Worm (Caenorhabditis elegans) whole organism, early embryonic: ENCODE measurements around the gene sre-27.

ENCODE experiments used
- B0310.2 ChIP-seq: sonication (generic microtip); optimal IDR thresholded peaks from 2 replicates; lab custom pipeline; 2016; ENCODE audit warnings: mild to moderate bottlenecking, missing genetic modification characterization, missing compliant biosample characterization
- F13C5.2 ChIP-seq: sonication (generic microtip); optimal IDR thresholded peaks from 2 replicates; lab custom pipeline; 2017; ENCODE audit warnings: mild to moderate bottlenecking, missing genetic modification characterization, inconsistent platforms, missing compliant biosample characterization
- aly-1 ChIP-seq: sonication (generic microtip); optimal IDR thresholded peaks from 2 replicates; lab custom pipeline; 2016; ENCODE audit warnings: missing genetic modification characterization, missing compliant biosample characterization
- ama-1 ChIP-seq: fragments of 150-350 bp; optimal IDR thresholded peaks from 2 replicates; lab custom pipeline; 2014
- ceh-13 ChIP-seq: fragments of 200-800 bp; sonication (Bioruptor generic); optimal IDR thresholded peaks from 2 replicates; lab custom pipeline; 2018; ENCODE audit warnings: mild to moderate bottlenecking, missing genetic modification characterization, missing compliant biosample characterization
- ceh-36 ChIP-seq: sonication (generic microtip); optimal IDR thresholded peaks from 2 replicates; lab custom pipeline; 2016; ENCODE audit warnings: missing genetic modification characterization, inconsistent platforms, missing compliant biosample characterization
- ets-7 ChIP-seq: sonication (generic microtip); optimal IDR thresholded peaks from 2 replicates; lab custom pipeline; 2016; ENCODE audit warnings: missing genotype, missing genetic modification characterization, missing compliant biosample characterization
- flt-1 ChIP-seq: fragments of 200-800 bp; sonication (Bioruptor generic); IDR thresholded peaks from 2 replicates; pipeline ENCODE4 v1.3.6; 2022; ENCODE audit warnings: missing genetic modification characterization, missing compliant biosample characterization
- hmbx-1 ChIP-seq: sonication (generic microtip); optimal IDR thresholded peaks from 2 replicates; lab custom pipeline; 2016; ENCODE audit warnings: mild to moderate bottlenecking, missing genetic modification characterization, missing compliant biosample characterization
- hmg-4 ChIP-seq: fragments of 200-800 bp; sonication (Bioruptor generic); optimal IDR thresholded peaks from 2 replicates; lab custom pipeline; 2018; ENCODE audit warnings: mild to moderate bottlenecking, missing genetic modification characterization, missing compliant biosample characterization
- hnd-1 ChIP-seq: sonication (generic microtip); optimal IDR thresholded peaks from 2 replicates; lab custom pipeline; 2016; ENCODE audit warnings: missing genetic modification characterization, missing compliant biosample characterization
- pes-1 ChIP-seq: fragments of 200-800 bp; sonication (Bioruptor generic); IDR thresholded peaks from 2 replicates; pipeline ENCODE4 v1.3.6; 2022; ENCODE audit warnings: missing genetic modification reagents, missing genetic modification characterization, missing compliant biosample characterization
- scrt-1 ChIP-seq: fragments of 200-800 bp; sonication (Bioruptor generic); IDR thresholded peaks from 2 replicates; pipeline ENCODE4 v1.3.6; 2022; ENCODE audit warnings: missing genetic modification characterization, missing compliant biosample characterization
- sea-1 ChIP-seq: fragments of 200-800 bp; sonication (Bioruptor generic); conservative IDR thresholded peaks from 2 replicates; pipeline ENCODE4 v1.3.6; 2022; ENCODE audit warnings: missing genetic modification characterization, missing compliant biosample characterization
- tbx-11 ChIP-seq: fragments of 200-800 bp; sonication (Bioruptor generic); IDR thresholded peaks from 2 replicates; pipeline ENCODE4 v1.3.6; 2022; ENCODE audit warnings: missing genetic modification characterization, missing compliant biosample characterization
- tbx-37 ChIP-seq: fragments of 200-800 bp; sonication (Bioruptor generic); conservative IDR thresholded peaks from 2 replicates; pipeline ENCODE4 v1.3.6; 2022; ENCODE audit warnings: missing genetic modification reagents, missing genetic modification characterization, missing compliant biosample characterization
- tra-4 ChIP-seq: sonication (generic microtip); optimal IDR thresholded peaks from 2 replicates; lab custom pipeline; 2017; ENCODE audit warnings: missing genetic modification characterization, missing compliant biosample characterization

Gene sre-27

ce11 chrII:12414805-12415204 lies 2.6 kb downstream of the sre-27 start, which contains the start of gene Y57A10C.11:
Gene Y57A10C.11, minus strand, starts transcription at chrII:12414905.
- TF ChIP-seq F13C5.2 (tag; lab: Kevin White, UChicago) (no peak), ceh-13 (GFP tag; lab: Kevin White, UChicago) (no peak), aly-1 (no peak), hnd-1 (no peak), ama-1 (no peak), flt-1 (GFP tag; lab: Robert Waterston, UW) (no peak), hmbx-1 (tag; lab: Kevin White, UChicago) (no peak), tra-4 (tag; lab: Kevin White, UChicago) (no peak), tbx-11 (no peak), ets-7 (tag; lab: Kevin White, UChicago) (no peak), ceh-36 (tag; lab: Kevin White, UChicago) (no peak), sea-1 (GFP tag; lab: Robert Waterston, UW) (no peak), B0310.2 (tag; lab: Kevin White, UChicago) (no peak), scrt-1 (GFP tag; lab: Robert Waterston, UW) (no peak), pes-1 (GFP tag; lab: Robert Waterston, UW) (no peak), hmg-4 (GFP tag; lab: Kevin White, UChicago) (no peak), tbx-37 (no peak)

DNA sequence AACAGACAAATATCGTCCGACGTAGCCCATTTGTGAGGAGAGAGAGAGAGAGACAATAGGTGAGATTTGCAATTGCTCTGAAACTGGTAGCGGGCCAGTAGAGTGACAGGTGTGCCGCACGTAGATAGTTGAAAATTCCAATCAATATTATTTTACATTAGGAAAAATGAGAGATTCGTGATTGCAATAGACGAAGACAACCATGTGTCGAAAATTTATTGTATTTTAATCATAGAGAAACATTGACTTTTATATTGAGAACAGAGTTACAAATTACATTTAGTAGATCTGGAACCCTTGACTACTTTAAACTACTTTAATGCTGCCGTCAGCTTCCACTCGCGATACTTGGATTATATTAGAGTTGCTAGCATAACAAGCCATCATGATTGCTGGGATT lies 5.0 kb downstream of the sre-27 start, which contains the start of gene Y57A10C.1:
TSS of gene Y57A10C.1 (minus strand) at position 101 of the 400 bp plus-strand sequence.
- TF ChIP-seq tbx-11 (no peak), scrt-1 (GFP tag; lab: Robert Waterston, UW) (no peak), hmg-4 (GFP tag; lab: Kevin White, UChicago) (no peak)

- TF ChIP-seq pes-1 (GFP tag; lab: Robert Waterston, UW) (no peak), sea-1 (GFP tag; lab: Robert Waterston, UW) (no peak), flt-1 (GFP tag; lab: Robert Waterston, UW) (no peak), ceh-36 (tag; lab: Kevin White, UChicago) (no peak), hmbx-1 (tag; lab: Kevin White, UChicago) (no peak), scrt-1 (GFP tag; lab: Robert Waterston, UW) (no peak), hmg-4 (GFP tag; lab: Kevin White, UChicago) (no peak), aly-1 (no peak), F13C5.2 (tag; lab: Kevin White, UChicago) (no peak), B0310.2 (tag; lab: Kevin White, UChicago) (no peak), ceh-13 (GFP tag; lab: Kevin White, UChicago) (no peak)
Observed at ce11 chrII:12410107-12410506, 7.3 kb downstream of the sre-27 start, which contains the start of gene F57G9.3. Gene F57G9.3, minus strand, starts transcription at chrII:12410207.

- TF ChIP-seq hmg-4 (GFP tag; lab: Kevin White, UChicago) = no peak
- no peak for TF ChIP-seq F13C5.2 (tag; lab: Kevin White, UChicago)
- TF ChIP-seq scrt-1 (GFP tag; lab: Robert Waterston, UW) = no peak
- no peak for TF ChIP-seq ets-7 (tag; lab: Kevin White, UChicago)
- no peak for TF ChIP-seq flt-1 (GFP tag; lab: Robert Waterston, UW)
- no peak for TF ChIP-seq tra-4 (tag; lab: Kevin White, UChicago)
- no peak for TF ChIP-seq ama-1
- TF ChIP-seq B0310.2 (tag; lab: Kevin White, UChicago) = no peak
- no peak for TF ChIP-seq pes-1 (GFP tag; lab: Robert Waterston, UW)
- TF ChIP-seq hnd-1 = no peak
- no peak for TF ChIP-seq sea-1 (GFP tag; lab: Robert Waterston, UW)
- no peak for TF ChIP-seq ceh-36 (tag; lab: Kevin White, UChicago)
- TF ChIP-seq ceh-13 (GFP tag; lab: Kevin White, UChicago) = no peak
- no peak for TF ChIP-seq hmbx-1 (tag; lab: Kevin White, UChicago)
Observed at ce11 chrII:12408717-12409116, 8.7 kb downstream of the sre-27 start, which contains the start of gene sre-31. Gene sre-31, minus strand, starts transcription at chrII:12408817.

DNA sequence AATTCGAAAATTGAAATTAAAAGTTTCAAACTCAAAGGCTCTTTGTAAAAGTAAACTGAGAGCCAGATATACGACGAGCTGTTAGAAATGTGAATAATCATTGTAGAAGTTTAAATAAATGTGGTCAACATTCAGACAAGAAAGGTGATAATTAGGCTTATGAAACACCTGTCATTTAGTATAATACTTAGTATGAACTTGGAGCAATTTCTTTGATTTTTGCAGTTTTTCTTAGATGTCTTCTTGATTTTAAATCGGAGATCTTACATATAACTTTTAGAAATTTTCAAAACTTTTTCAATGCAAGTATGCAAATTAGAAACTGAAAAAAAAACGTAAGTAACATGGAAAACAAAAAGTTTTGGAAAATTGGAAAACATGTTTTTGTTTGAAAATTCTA lies 11.0 kb downstream of the sre-27 start, which contains the start of gene sre-30:
TSS of gene sre-30 (minus strand) at position 101 of the 400 bp plus-strand sequence.
- no peak for TF ChIP-seq ceh-36 (tag; lab: Kevin White, UChicago)
- no peak for TF ChIP-seq ets-7 (tag; lab: Kevin White, UChicago)
- no peak for TF ChIP-seq tra-4 (tag; lab: Kevin White, UChicago)
- no peak for TF ChIP-seq hmbx-1 (tag; lab: Kevin White, UChicago)
- no peak for TF ChIP-seq pes-1 (GFP tag; lab: Robert Waterston, UW)
- TF ChIP-seq ceh-13 (GFP tag; lab: Kevin White, UChicago) = no peak
- no peak for TF ChIP-seq hmg-4 (GFP tag; lab: Kevin White, UChicago)
- no peak for TF ChIP-seq F13C5.2 (tag; lab: Kevin White, UChicago)
- no peak for TF ChIP-seq ama-1
- TF ChIP-seq scrt-1 (GFP tag; lab: Robert Waterston, UW) = no peak
- TF ChIP-seq B0310.2 (tag; lab: Kevin White, UChicago) = no peak
- no peak for TF ChIP-seq tbx-37

DNA sequence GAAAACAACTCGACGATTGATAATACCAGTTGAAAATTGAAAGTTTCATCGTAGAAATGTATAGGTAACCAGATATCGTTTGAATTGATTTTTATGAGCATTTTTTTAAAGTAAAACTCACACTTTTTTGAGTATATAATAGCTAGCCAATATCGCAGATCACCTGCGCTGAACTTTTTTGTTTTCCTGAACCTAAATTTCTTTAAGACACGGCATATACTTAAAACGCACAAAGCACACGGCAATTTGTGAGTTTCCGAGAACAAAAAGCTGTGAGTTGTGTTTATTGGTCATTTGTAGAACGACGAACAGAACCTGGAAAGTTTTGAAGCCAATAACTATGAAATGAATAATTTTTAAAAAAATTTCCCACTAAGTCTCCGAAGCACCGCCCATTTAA lies 15.6 kb downstream of the sre-27 start, which contains the start of gene sre-29:
TSS of gene sre-29 (minus strand) at position 101 of the 400 bp plus-strand sequence.
- TF ChIP-seq hmbx-1 (tag; lab: Kevin White, UChicago) = no peak
- TF ChIP-seq aly-1 = no peak
- no peak for TF ChIP-seq ama-1
- no peak for TF ChIP-seq B0310.2 (tag; lab: Kevin White, UChicago)
- no peak for TF ChIP-seq pes-1 (GFP tag; lab: Robert Waterston, UW)
- TF ChIP-seq ets-7 (tag; lab: Kevin White, UChicago) = no peak
- no peak for TF ChIP-seq sea-1 (GFP tag; lab: Robert Waterston, UW)
- TF ChIP-seq tbx-11 = no peak
- no peak for TF ChIP-seq ceh-13 (GFP tag; lab: Kevin White, UChicago)
- TF ChIP-seq tbx-37 = no peak
- TF ChIP-seq ceh-36 (tag; lab: Kevin White, UChicago) = no peak
- no peak for TF ChIP-seq scrt-1 (GFP tag; lab: Robert Waterston, UW)
- no peak for TF ChIP-seq hnd-1
- TF ChIP-seq tra-4 (tag; lab: Kevin White, UChicago) = no peak
- no peak for TF ChIP-seq hmg-4 (GFP tag; lab: Kevin White, UChicago)
- TF ChIP-seq flt-1 (GFP tag; lab: Robert Waterston, UW) = no peak
- TF ChIP-seq F13C5.2 (tag; lab: Kevin White, UChicago) = no peak

DNA sequence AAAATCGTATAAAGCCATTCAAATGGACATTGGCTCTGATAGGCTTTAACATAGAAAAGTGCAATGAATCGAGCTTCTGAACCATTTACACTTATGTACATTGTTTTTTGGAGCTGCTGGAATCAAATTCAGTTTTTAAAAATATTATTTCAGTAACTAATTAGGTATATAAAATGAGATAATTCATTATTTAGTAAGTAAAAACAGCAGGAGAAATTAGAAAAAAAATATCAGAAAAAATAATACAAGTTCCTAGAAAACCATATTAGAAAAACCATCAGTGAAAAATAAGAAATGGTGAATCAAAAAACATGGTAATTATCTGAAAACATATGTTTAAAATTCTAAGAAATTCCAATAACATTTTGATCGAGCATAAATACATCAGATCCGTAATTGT lies 19.8 kb downstream of the sre-27 start, which contains the start of gene F57G9.7:
TSS of gene F57G9.7 (minus strand) at position 101 of the 400 bp plus-strand sequence.
- TF ChIP-seq F13C5.2 (tag; lab: Kevin White, UChicago) (no peak), aly-1 (no peak), sea-1 (GFP tag; lab: Robert Waterston, UW) (no peak), ama-1 (no peak), tbx-37 (no peak), tbx-11 (no peak), tra-4 (tag; lab: Kevin White, UChicago) (no peak), B0310.2 (tag; lab: Kevin White, UChicago) (no peak), ceh-13 (GFP tag; lab: Kevin White, UChicago) (no peak)
